Worm (Caenorhabditis elegans): ENCODE results near the gene R03H10.6.

Gene R03H10.6

ce11 chrII:4186364-4186763 lies 13.1 kb upstream of the R03H10.6 start, which contains the start of gene cpna-1:
cpna-1 (plus strand) TSS chrII:4186664.
- TF ChIP-seq nhr-129 (tag; optimal IDR thresholded peaks at IDR 0.05) (no peak), peb-1 (tag; optimal IDR thresholded peaks at IDR 0.05) (no peak), ZK546.5 (tag; optimal IDR thresholded peaks at IDR 0.05) (no peak), fos-1 (tag; optimal IDR thresholded peaks at IDR 0.05) (no peak), nhr-21 (tag; optimal IDR thresholded peaks at IDR 0.05) (no peak), sem-4 (tag; optimal IDR thresholded peaks at IDR 0.05) (no peak), elt-1 (tag; optimal IDR thresholded peaks at IDR 0.05) (no peak), mdl-1 (tag; optimal IDR thresholded peaks at IDR 0.05) (no peak), F13H6.1 (tag; optimal IDR thresholded peaks at IDR 0.05) (no peak), lsy-2 (tag; optimal IDR thresholded peaks at IDR 0.05) (no peak), aly-2 (tag; optimal IDR thresholded peaks at IDR 0.05) (no peak), elt-3 (tag; optimal IDR thresholded peaks at IDR 0.05) (no peak), Y55F3AM.14 (GFP tag; optimal IDR thresholded peaks at IDR 0.05) (no peak), nhr-10 (tag; optimal IDR thresholded peaks at IDR 0.05) (no peak), blmp-1 (tag; optimal IDR thresholded peaks at IDR 0.05; ENCODE audit: insufficient read depth) (no peak)

- TF ChIP-seq ceh-82 (tag; optimal IDR thresholded peaks at IDR 0.05) (no peak), F13H6.1 (tag; optimal IDR thresholded peaks at IDR 0.05) (peak; percentile 56), C34F6.9 (tag; optimal IDR thresholded peaks at IDR 0.05) (peak; percentile 37), nhr-129 (tag; optimal IDR thresholded peaks at IDR 0.05) (peak; percentile 65)
These were observed 10.7 kb upstream of the R03H10.6 start for ce11 chrII:4183979-4184378.

ce11 chrII:4182364-4182763 lies 9.1 kb upstream of the R03H10.6 start, which contains the start of gene R03H10.11:
R03H10.11 (plus strand) TSS chrII:4182664.
- no peak for TF ChIP-seq alr-1 (tag; optimal IDR thresholded peaks at IDR 0.05)
- TF ChIP-seq unc-39 (tag; optimal IDR thresholded peaks at IDR 0.05): no peak

DNA sequence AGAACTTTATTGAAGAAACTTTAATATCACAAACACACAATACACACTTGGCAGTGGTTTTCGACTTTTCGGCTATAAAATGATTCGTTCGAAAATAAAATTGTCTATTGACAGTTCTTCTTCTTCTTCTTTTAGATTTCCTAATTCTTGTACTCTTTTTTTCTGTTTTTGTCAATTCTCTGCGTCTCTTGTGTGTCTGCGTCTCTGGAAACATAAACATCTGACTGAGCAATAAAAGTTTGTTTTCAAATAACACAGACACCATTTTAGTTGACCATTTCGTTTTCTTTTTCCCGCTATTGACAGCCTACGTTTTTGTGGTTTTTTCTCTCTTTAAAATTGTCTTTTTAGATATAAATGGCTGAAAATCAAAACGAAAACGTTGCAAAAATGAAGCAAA lies 6.6 kb upstream of the R03H10.6 start, which contains the start of gene R03H10.1:
Gene R03H10.1, plus strand, starts transcription at position 352 of the 400 bp plus-strand sequence.
- TF ChIP-seq nhr-129 (tag; optimal IDR thresholded peaks at IDR 0.05) (no peak), crh-2 (tag; optimal IDR thresholded peaks at IDR 0.05) (no peak), lin-13 (GFP tag; optimal IDR thresholded peaks at IDR 0.05) (no peak), lin-39 (tag; optimal IDR thresholded peaks at IDR 0.05) (no peak), nhr-10 (tag; optimal IDR thresholded peaks at IDR 0.05) (no peak), unc-55 (GFP tag; optimal IDR thresholded peaks at IDR 0.05) (no peak), nhr-25 (tag; optimal IDR thresholded peaks at IDR 0.05) (no peak), sma-9 (GFP tag; optimal IDR thresholded peaks at IDR 0.05) (no peak), sma-9 (tag; optimal IDR thresholded peaks at IDR 0.05) (no peak), fos-1 (tag; optimal IDR thresholded peaks at IDR 0.05) (no peak), C34F6.9 (tag; optimal IDR thresholded peaks at IDR 0.05) (no peak), ztf-4 (tag; optimal IDR thresholded peaks at IDR 0.05) (no peak), snpc-4 (tag; optimal IDR thresholded peaks at IDR 0.05) (no peak), mdl-1 (tag; optimal IDR thresholded peaks at IDR 0.05) (no peak), elt-3 (tag; optimal IDR thresholded peaks at IDR 0.05) (no peak), nhr-11 (tag; optimal IDR thresholded peaks at IDR 0.05) (no peak), lsy-2 (tag; optimal IDR thresholded peaks at IDR 0.05) (no peak), blmp-1 (tag; optimal IDR thresholded peaks at IDR 0.05; ENCODE audit: insufficient read depth) (no peak)

- TF ChIP-seq nhr-21 (tag; optimal IDR thresholded peaks at IDR 0.05): no peak
- TF ChIP-seq alr-1 (tag; optimal IDR thresholded peaks at IDR 0.05): no peak
- TF ChIP-seq sma-9 (GFP tag; optimal IDR thresholded peaks at IDR 0.05): no peak
- no peak for TF ChIP-seq sma-9 (tag; optimal IDR thresholded peaks at IDR 0.05)
- TF ChIP-seq nhr-237 (tag; optimal IDR thresholded peaks at IDR 0.05): no peak
- TF ChIP-seq F13H6.1 (tag; optimal IDR thresholded peaks at IDR 0.05): no peak
- TF ChIP-seq nhr-25 (tag; optimal IDR thresholded peaks at IDR 0.05): no peak
- no peak for TF ChIP-seq lsy-2 (tag; optimal IDR thresholded peaks at IDR 0.05)
- no peak for TF ChIP-seq ztf-11 (tag; optimal IDR thresholded peaks at IDR 0.05)
These were observed 5.5 kb upstream of the R03H10.6 start, which contains the start of gene R03H10.7 for ce11 chrII:4178838-4179237. R03H10.7 (minus strand) TSS chrII:4178938.

- TF ChIP-seq unc-55 (GFP tag; optimal IDR thresholded peaks at IDR 0.05) (peak; percentile 34), nhr-10 (tag; optimal IDR thresholded peaks at IDR 0.05) (no peak), nhr-237 (tag; optimal IDR thresholded peaks at IDR 0.05) (no peak), F13H6.1 (tag; optimal IDR thresholded peaks at IDR 0.05) (no peak), C34F6.9 (tag; optimal IDR thresholded peaks at IDR 0.05) (peak; percentile 38), mab-5 (tag; optimal IDR thresholded peaks at IDR 0.05) (no peak), ztf-1 (GFP tag; conservative IDR thresholded peaks at IDR 0.05) (no peak), nhr-12 (tag; optimal IDR thresholded peaks at IDR 0.05) (no peak)
These were observed 544 bp upstream of the R03H10.6 start for ce11 chrII:4173842-4174241.
